Fruit fly (Drosophila melanogaster) whole organism, embryonic: Measurements from ENCODE around the gene Tlk.
A peak's percentile ranks its signal among the peaks of the same experiment; 100 is the strongest.

Experiments
- ATbp ChIP-seq: fragments of 200-800 bp; sonication (Bioruptor generic); optimal IDR thresholded peaks from 2 replicates; lab custom pipeline; 2017; ENCODE audit warnings: missing biosample characterization, mild to moderate bottlenecking, missing genetic modification characterization, missing genetic modification reagents
- Bgb ChIP-seq: fragments of 200-800 bp; sonication (Bioruptor generic); IDR thresholded peaks from 2 replicates; pipeline ENCODE4 v1.3.6; 2022; ENCODE audit warnings: missing biosample characterization, missing genetic modification characterization; ENCODE audit not compliant: partially characterized antibody
- CG10147 ChIP-seq: fragments of 200-800 bp; sonication (Bioruptor generic); optimal IDR thresholded peaks from 2 replicates; lab custom pipeline; 2019; ENCODE audit warnings: missing biosample characterization, mild to moderate bottlenecking, missing genetic modification characterization, moderate library complexity
- CG11398 ChIP-seq: fragments of 200-800 bp; sonication (Bioruptor generic); optimal IDR thresholded peaks from 2 replicates; lab custom pipeline; 2016; ENCODE audit warnings: missing biosample characterization, missing genetic modification characterization
- CG12769 ChIP-seq: fragments of 200-800 bp; sonication (Bioruptor generic); optimal IDR thresholded peaks from 2 replicates; lab custom pipeline; 2019; ENCODE audit warnings: missing biosample characterization, mild to moderate bottlenecking, missing genetic modification characterization, moderate library complexity
- CG15479 ChIP-seq: fragments of 200-800 bp; sonication (Bioruptor generic); optimal IDR thresholded peaks from 3 replicates; lab custom pipeline; 2019; ENCODE audit warnings: missing biosample characterization, mild to moderate bottlenecking, missing genetic modification characterization, moderate library complexity
- CG15514 ChIP-seq: fragments of 200-800 bp; sonication (Bioruptor generic); optimal IDR thresholded peaks from 3 replicates; lab custom pipeline; 2017; ENCODE audit warnings: missing biosample characterization, missing genetic modification characterization, mild to moderate bottlenecking, moderate library complexity, missing genetic modification reagents
- CG2120 ChIP-seq: fragments of 200-800 bp; sonication (Bioruptor generic); optimal IDR thresholded peaks from 3 replicates; lab custom pipeline; 2016; ENCODE audit warnings: missing biosample characterization, missing genetic modification characterization
- CG2889 ChIP-seq: fragments of 200-800 bp; sonication (Bioruptor generic); IDR thresholded peaks from 3 replicates; pipeline ENCODE4 v1.3.6; 2022; ENCODE audit warnings: missing biosample characterization, missing genetic modification characterization
- CG33557 ChIP-seq: fragments of 200-800 bp; sonication (Bioruptor generic); optimal IDR thresholded peaks from 2 replicates; lab custom pipeline; 2019; ENCODE audit warnings: missing biosample characterization, mild to moderate bottlenecking, missing genetic modification characterization, moderate library complexity
- CG3407 ChIP-seq: fragments of 200-800 bp; sonication (Bioruptor generic); optimal IDR thresholded peaks from 2 replicates; lab custom pipeline; 2018; ENCODE audit warnings: missing biosample characterization, mild to moderate bottlenecking, missing genetic modification characterization
- CG3847 ChIP-seq: fragments of 200-800 bp; sonication (Bioruptor generic); IDR thresholded peaks from 2 replicates; pipeline ENCODE4 v1.3.6; 2022; ENCODE audit warnings: missing biosample characterization, missing genetic modification characterization
- CG4617 ChIP-seq: fragments of 200-800 bp; sonication (Bioruptor generic); optimal IDR thresholded peaks from 3 replicates; lab custom pipeline; 2016; ENCODE audit warnings: missing biosample characterization, missing genetic modification characterization, borderline replicate concordance
- CG6175 ChIP-seq: fragments of 200-800 bp; sonication (Bioruptor generic); IDR thresholded peaks from 3 replicates; pipeline ENCODE4 v1.3.6; 2022; ENCODE audit warnings: missing biosample characterization, missing genetic modification characterization
- CG7372 ChIP-seq: fragments of 200-800 bp; sonication (Bioruptor generic); IDR thresholded peaks from 2 replicates; pipeline ENCODE4 v1.3.6; 2022; ENCODE audit warnings: missing biosample characterization, missing genetic modification characterization
- CG7963 ChIP-seq: fragments of 200-800 bp; sonication (Bioruptor generic); IDR thresholded peaks from 3 replicates; pipeline ENCODE4 v1.3.6; 2022; ENCODE audit warnings: missing biosample characterization, missing genetic modification characterization; ENCODE audit not compliant: partially characterized antibody
- CG9817 ChIP-seq: fragments of 200-800 bp; sonication (Bioruptor generic); optimal IDR thresholded peaks from 2 replicates; lab custom pipeline; 2018; ENCODE audit warnings: missing biosample characterization, mild to moderate bottlenecking, missing genetic modification characterization, moderate library complexity
- CG9876 ChIP-seq: fragments of 200-800 bp; sonication (Bioruptor generic); optimal IDR thresholded peaks from 2 replicates; lab custom pipeline; 2016; ENCODE audit warnings: missing biosample characterization, missing genetic modification characterization
- Dbx ChIP-seq: fragments of 200-800 bp; sonication (Bioruptor generic); IDR thresholded peaks from 3 replicates; pipeline ENCODE4 v1.3.6; 2022; ENCODE audit warnings: missing biosample characterization, missing genetic modification characterization
- E2f1 ChIP-seq: fragments of 200-800 bp; sonication (Bioruptor generic); IDR thresholded peaks from 2 replicates; pipeline ENCODE4 v1.3.6; 2022; ENCODE audit warnings: missing biosample characterization, missing genetic modification characterization
- Elba2 ChIP-seq: fragments of 200-800 bp; sonication (Bioruptor generic); optimal IDR thresholded peaks from 3 replicates; lab custom pipeline; 2016; ENCODE audit warnings: missing biosample characterization, missing genetic modification characterization
- Hr78 ChIP-seq, 2 experiments: fragments of 200-800 bp in 1 of 2; fragments of >200 bp in 1 of 2; sonication (Bioruptor generic) in 1 of 2; optimal IDR thresholded peaks; 2 replicates each; lab custom pipeline; 2017 to 2019; ENCODE audit warnings: missing biosample characterization in 2 of 2, missing genetic modification characterization in 2 of 2, mild to moderate bottlenecking in 1 of 2, moderate library complexity in 1 of 2
- MESR4 ChIP-seq: fragments of 200-800 bp; sonication (Bioruptor generic); optimal IDR thresholded peaks from 2 replicates; lab custom pipeline; 2018; ENCODE audit warnings: missing biosample characterization, mild to moderate bottlenecking, missing genetic modification characterization, moderate library complexity
- MTF-1 ChIP-seq: fragments of 200-800 bp; sonication (Bioruptor generic); optimal IDR thresholded peaks from 2 replicates; lab custom pipeline; 2018; ENCODE audit warnings: missing biosample characterization, mild to moderate bottlenecking, missing genetic modification characterization, borderline replicate concordance
- Med ChIP-seq: fragments of 200-800 bp; sonication (Bioruptor generic); peaks from one replicate; lab custom pipeline; 2016; ENCODE audit warnings: missing biosample characterization, missing genetic modification characterization, mild to moderate bottlenecking, inconsistent platforms, moderate library complexity
- NC2α ChIP-seq: fragments of 200-800 bp; sonication (Bioruptor generic); optimal IDR thresholded peaks from 2 replicates; lab custom pipeline; 2016; ENCODE audit warnings: missing biosample characterization, missing genetic modification characterization
- Tbp ChIP-seq: fragments of >200 bp; optimal IDR thresholded peaks from 2 replicates; lab custom pipeline; 2018; ENCODE audit warnings: missing biosample characterization, missing genetic modification characterization
- Trl ChIP-seq, 3 experiments: fragments of >200 bp in 2 of 3; fragments of 200-800 bp in 1 of 3; sonication (Bioruptor generic) in 1 of 3; optimal IDR thresholded peaks; 2 replicates in 1 of 3; 3 replicates in 2 of 3; lab custom pipeline; 2016 to 2017; ENCODE audit warnings: missing biosample characterization in 1 of 3, missing genetic modification characterization in 1 of 3
- bab2 ChIP-seq: fragments of 200-800 bp; sonication (Bioruptor generic); optimal IDR thresholded peaks from 2 replicates; lab custom pipeline; 2016; ENCODE audit warnings: missing biosample characterization, missing genetic modification characterization
- ci ChIP-seq: fragments of 200-800 bp; sonication (Bioruptor generic); IDR thresholded peaks from 3 replicates; pipeline ENCODE4 v1.3.6; 2022; ENCODE audit warnings: missing biosample characterization, missing genetic modification characterization
- corto ChIP-seq: fragments of 200-800 bp; sonication (Bioruptor generic); optimal IDR thresholded peaks from 2 replicates; lab custom pipeline; 2016; ENCODE audit warnings: missing biosample characterization, mild to moderate bottlenecking, missing genetic modification characterization, moderate library complexity
- dmrt11E ChIP-seq: fragments of 200-800 bp; sonication (Bioruptor generic); optimal IDR thresholded peaks from 3 replicates; lab custom pipeline; 2018; ENCODE audit warnings: missing biosample characterization, mild to moderate bottlenecking, missing genetic modification characterization, moderate library complexity
- gt ChIP-seq: fragments of 200-800 bp; sonication (Bioruptor generic); IDR thresholded peaks from 2 replicates; pipeline ENCODE4 v1.3.6; 2022; ENCODE audit warnings: missing biosample characterization, missing genetic modification characterization
- hkb ChIP-seq, 2 experiments: fragments of 200-800 bp in 1 of 2; fragments of >200 bp in 1 of 2; sonication (Bioruptor generic) in 1 of 2; IDR thresholded peaks in 1 of 2; optimal IDR thresholded peaks in 1 of 2; 2 replicates each; pipeline versions ENCODE4 v1.3.6 to Lab custom; 2017 to 2022; ENCODE audit warnings: missing biosample characterization in 1 of 2, missing genetic modification characterization in 1 of 2
- insv ChIP-seq, 2 experiments: fragments of 200-800 bp; sonication (Bioruptor generic); optimal IDR thresholded peaks; 3 replicates each; lab custom pipeline; 2016 to 2018; ENCODE audit warnings: missing biosample characterization in 2 of 2, missing genetic modification characterization in 2 of 2
- kni ChIP-seq: fragments of 200-800 bp; sonication (Bioruptor generic); optimal IDR thresholded peaks from 3 replicates; lab custom pipeline; 2017; ENCODE audit warnings: mild to moderate bottlenecking, missing biosample characterization, missing genetic modification reagents, missing genetic modification characterization
- psq ChIP-seq: fragments of 200-800 bp; sonication (Bioruptor generic); optimal IDR thresholded peaks from 2 replicates; lab custom pipeline; 2017; ENCODE audit warnings: missing biosample characterization, missing genetic modification characterization
- pum ChIP-seq: fragments of 200-800 bp; sonication (Bioruptor generic); optimal IDR thresholded peaks from 2 replicates; lab custom pipeline; 2016; ENCODE audit warnings: missing biosample characterization, missing genetic modification characterization
- row ChIP-seq: fragments of 200-800 bp; sonication (Bioruptor generic); IDR thresholded peaks from 3 replicates; pipeline ENCODE4 v1.3.6; 2022; ENCODE audit warnings: missing biosample characterization, missing genetic modification characterization
- sc ChIP-seq, 3 experiments: fragments of >200 bp in 2 of 3; fragments of 200-800 bp in 1 of 3; sonication (Bioruptor generic) in 1 of 3; optimal IDR thresholded peaks; 2 replicates in 2 of 3; 3 replicates in 1 of 3; lab custom pipeline; 2017; ENCODE audit warnings: mild to moderate bottlenecking in 1 of 3, missing biosample characterization in 1 of 3, missing genetic modification characterization in 1 of 3, missing genetic modification reagents in 1 of 3
- schlank ChIP-seq: fragments of 200-800 bp; sonication (Bioruptor generic); optimal IDR thresholded peaks from 2 replicates; lab custom pipeline; 2018; ENCODE audit warnings: missing biosample characterization, mild to moderate bottlenecking, missing genetic modification characterization
- sens-2 ChIP-seq: fragments of 200-800 bp; sonication (Bioruptor generic); IDR thresholded peaks from 2 replicates; pipeline ENCODE4 v1.3.6; 2022; ENCODE audit warnings: missing biosample characterization, missing genetic modification characterization
- seq ChIP-seq: fragments of 200-800 bp; sonication (Bioruptor generic); IDR thresholded peaks from 2 replicates; pipeline ENCODE4 v1.3.6; 2022; ENCODE audit warnings: missing biosample characterization, missing genetic modification characterization
- slbo ChIP-seq: fragments of 200-800 bp; sonication (Bioruptor generic); IDR thresholded peaks from 2 replicates; pipeline ENCODE4 v1.3.6; 2022; ENCODE audit warnings: missing biosample characterization, missing genetic modification characterization
- sqz ChIP-seq: fragments of 200-800 bp; sonication (Bioruptor generic); optimal IDR thresholded peaks from 3 replicates; lab custom pipeline; 2018; ENCODE audit warnings: missing biosample characterization, mild to moderate bottlenecking, missing genetic modification characterization
- z ChIP-seq: fragments of 200-800 bp; sonication (Bioruptor generic); IDR thresholded peaks from 3 replicates; pipeline ENCODE4 v1.3.6; 2022; ENCODE audit warnings: missing biosample characterization, missing genetic modification characterization

The Tlk gene

dm6 chrX:3686469-3687410 lies 33.1 kb upstream of the Tlk start (continued):
- 0 out of 2 replicates have a peak, but pooled peaks have one; percentile 25 for TF ChIP-seq seq (GFP tag; lab: Robert Waterston, UW)
- TF ChIP-seq CG7963, result no peak
- peak; percentile 29 for TF ChIP-seq NC2α (GFP tag; lab: Kevin White, UChicago)
- peak; percentile 61 for TF ChIP-seq CG33557 (GFP tag; lab: Kevin White, UChicago)
- no peak for TF ChIP-seq schlank
- peak; percentile 90 for TF ChIP-seq row (GFP tag; lab: Robert Waterston, UW)
- no peak for TF ChIP-seq CG15514
- no peak for TF ChIP-seq Tbp (GFP tag; lab: Kevin White, UChicago)
- TF ChIP-seq psq (GFP tag; lab: Kevin White, UChicago), result no peak
- TF ChIP-seq MESR4 (GFP tag; lab: Kevin White, UChicago), result no peak
- no peak for TF ChIP-seq CG10147 (GFP tag; lab: Kevin White, UChicago)
- TF ChIP-seq CG6175 (GFP tag; lab: Robert Waterston, UW), result no peak
- peak; percentile 79 for TF ChIP-seq corto (GFP tag; lab: Kevin White, UChicago)
- no peak for TF ChIP-seq CG2889 (GFP tag; lab: Robert Waterston, UW)
- TF ChIP-seq bab2 (GFP tag; lab: Kevin White, UChicago), result peak; percentile 36
- peak; percentile 80 for TF ChIP-seq ATbp (GFP tag; lab: Kevin White, UChicago)
- TF ChIP-seq pum (GFP tag; lab: Kevin White, UChicago), result peak; percentile 76
- no peak for TF ChIP-seq sc (optimal IDR thresholded peaks at IDR 0.05; lab: Kevin White, UChicago)
- peak; percentile 64 for TF ChIP-seq sc (GFP tag; optimal IDR thresholded peaks at IDR 0.05; lab: Kevin White, UChicago)
- no peak for TF ChIP-seq Bgb (GFP tag; lab: Robert Waterston, UW)
- peak; percentile 44; the same call in 1 of the 2 replicates for TF ChIP-seq gt (GFP tag; lab: Robert Waterston, UW)
- TF ChIP-seq sqz (GFP tag; lab: Kevin White, UChicago), result peak; percentile 24
- peak in 1 of 2 experiments; percentile 66 for TF ChIP-seq Hr78 (GFP tag; optimal IDR thresholded peaks at IDR 0.05; lab: Kevin White, UChicago)
- peak; percentile 30; the same call in 1 of the 2 replicates for TF ChIP-seq CG3847 (GFP tag; lab: Robert Waterston, UW)
- peak; percentile 2 for TF ChIP-seq CG4617 (GFP tag; lab: Kevin White, UChicago)
- TF ChIP-seq hkb (optimal IDR thresholded peaks at IDR 0.05; lab: Kevin White, UChicago), result no peak
- peak; percentile 56 for TF ChIP-seq hkb (GFP tag; IDR thresholded peaks at IDR 0.05; lab: Robert Waterston, UW)
- peak; percentile 67 for TF ChIP-seq E2f1 (GFP tag; lab: Robert Waterston, UW)
- TF ChIP-seq Elba2, result no peak
- peak; percentile 19; the same call in 1 of the 2 replicates for TF ChIP-seq sens-2 (GFP tag; lab: Robert Waterston, UW)
- peak; percentile 84 for TF ChIP-seq ci (GFP tag; lab: Robert Waterston, UW)
- TF ChIP-seq slbo (GFP tag; lab: Robert Waterston, UW), result peak; percentile 30; the same call in 1 of the 2 replicates
- peak; percentile 73 for TF ChIP-seq CG11398 (GFP tag; lab: Kevin White, UChicago)
- peak; percentile 68 for TF ChIP-seq kni (GFP tag; lab: Kevin White, UChicago)
- no peak for TF ChIP-seq CG7372 (GFP tag; lab: Robert Waterston, UW)
- no peak for TF ChIP-seq Dbx (GFP tag; lab: Robert Waterston, UW)
- TF ChIP-seq CG9817 (tag; lab: Kevin White, UChicago), result peak; percentile 57
- TF ChIP-seq insv (GFP tag; optimal IDR thresholded peaks at IDR 0.05; lab: Kevin White, UChicago), result peak in 1 of 2 experiments; percentile 3
- peak; percentile 57 for TF ChIP-seq CG3407 (GFP tag; lab: Kevin White, UChicago)
- TF ChIP-seq CG15479, result no peak
- peak; percentile 44 for TF ChIP-seq CG12769
- peak; percentile 44 to 62 for TF ChIP-seq Trl (optimal IDR thresholded peaks at IDR 0.05; lab: Kevin White, UChicago)
- TF ChIP-seq Trl (GFP tag; optimal IDR thresholded peaks at IDR 0.05; lab: Kevin White, UChicago), result peak; percentile 39
- TF ChIP-seq z (GFP tag; lab: Robert Waterston, UW), result no peak
- no peak for TF ChIP-seq CG9876 (GFP tag; lab: Kevin White, UChicago)
- TF ChIP-seq MTF-1 (GFP tag; lab: Kevin White, UChicago), result no peak
- TF ChIP-seq CG2120 (GFP tag; lab: Kevin White, UChicago), result no peak
- peak; percentile 89 for TF ChIP-seq Med (GFP tag; lab: Kevin White, UChicago)
- peak; percentile 76 for TF ChIP-seq dmrt11E (tag; lab: Kevin White, UChicago)
